Worm (Caenorhabditis elegans): ENCODE measurements around the gene sdha-1.

ce11 chrX:8521614-8522013, 24.2 kb downstream of the sdha-1 start, which contains the start of gene C03G5.14:
- no peak for TF ChIP-seq B0310.2 (tag; optimal IDR thresholded peaks at IDR 0.05)
- TF ChIP-seq ceh-36 (tag; optimal IDR thresholded peaks at IDR 0.05): no peak
- TF ChIP-seq ama-1 (optimal IDR thresholded peaks at IDR 0.05): no peak
- no peak for TF ChIP-seq ets-7 (tag; optimal IDR thresholded peaks at IDR 0.05)
- TF ChIP-seq sea-1 (GFP tag; conservative IDR thresholded peaks at IDR 0.05): no peak
- no peak for TF ChIP-seq F13C5.2 (tag; optimal IDR thresholded peaks at IDR 0.05)
- TF ChIP-seq flt-1 (GFP tag; IDR thresholded peaks at IDR 0.05): no peak
- no peak for TF ChIP-seq tbx-37 (GFP tag; conservative IDR thresholded peaks at IDR 0.05)
- no peak for TF ChIP-seq aly-1 (tag; optimal IDR thresholded peaks at IDR 0.05)
- TF ChIP-seq ceh-13 (GFP tag; optimal IDR thresholded peaks at IDR 0.05): no peak
- TF ChIP-seq pes-1 (GFP tag; IDR thresholded peaks at IDR 0.05): no peak
- TF ChIP-seq tbx-11 (GFP tag; IDR thresholded peaks at IDR 0.05): no peak
